Fruit fly (Drosophila melanogaster) whole organism, adult: ENCODE data around the gene CG43896.

Experiments
- CG14711 ChIP-seq: fragments of 200-800 bp; sonication (Bioruptor generic); optimal IDR thresholded peaks from 2 replicates; lab custom pipeline; 2018; ENCODE audit warnings: missing biosample characterization, mild to moderate bottlenecking, missing genetic modification characterization, moderate library complexity
- CG5204 ChIP-seq: fragments of 200-800 bp; sonication (Bioruptor generic); optimal IDR thresholded peaks from 2 replicates; lab custom pipeline; 2016; ENCODE audit warnings: missing biosample characterization, missing genetic modification characterization
- Mnt ChIP-seq: fragments of 200-800 bp; sonication (Bioruptor generic); optimal IDR thresholded peaks from 2 replicates; lab custom pipeline; 2016; ENCODE audit warnings: missing biosample characterization, mild to moderate bottlenecking, missing genetic modification characterization
- cic ChIP-seq: fragments of 200-800 bp; sonication (Bioruptor generic); optimal IDR thresholded peaks from 2 replicates; lab custom pipeline; 2017; ENCODE audit warnings: missing biosample characterization, mild to moderate bottlenecking, missing genetic modification characterization, moderate library complexity
- kay ChIP-seq: fragments of 200-800 bp; sonication (Bioruptor generic); peaks from one replicate; lab custom pipeline; 2016; ENCODE audit warnings: missing biosample characterization, missing genetic modification characterization, borderline replicate concordance
- pad ChIP-seq: fragments of 200-800 bp; sonication (Bioruptor generic); optimal IDR thresholded peaks from 3 replicates; lab custom pipeline; 2017; ENCODE audit warnings: missing biosample characterization, missing genetic modification characterization, mild to moderate bottlenecking, moderate library complexity, missing genetic modification reagents
- toe ChIP-seq: fragments of 200-800 bp; sonication (Bioruptor generic); optimal IDR thresholded peaks from 2 replicates; lab custom pipeline; 2016; ENCODE audit warnings: missing biosample characterization, missing genetic modification characterization

- TF ChIP-seq CG5204 (GFP tag; lab: Kevin White, UChicago) (no peak), toe (GFP tag; lab: Kevin White, UChicago) (no peak), CG14711 (no peak), kay (no peak), cic (GFP tag; lab: Kevin White, UChicago) (no peak), pad (GFP tag; lab: Kevin White, UChicago) (no peak), Mnt (no peak)
Observed at dm6 chr3L:11944752-11945151, 31.2 kb upstream of the CG43896 start, which contains the start of gene CG5883.
